ENCODE assay signal across 2 fruit fly cellular contexts in the genomic region with DNA sequence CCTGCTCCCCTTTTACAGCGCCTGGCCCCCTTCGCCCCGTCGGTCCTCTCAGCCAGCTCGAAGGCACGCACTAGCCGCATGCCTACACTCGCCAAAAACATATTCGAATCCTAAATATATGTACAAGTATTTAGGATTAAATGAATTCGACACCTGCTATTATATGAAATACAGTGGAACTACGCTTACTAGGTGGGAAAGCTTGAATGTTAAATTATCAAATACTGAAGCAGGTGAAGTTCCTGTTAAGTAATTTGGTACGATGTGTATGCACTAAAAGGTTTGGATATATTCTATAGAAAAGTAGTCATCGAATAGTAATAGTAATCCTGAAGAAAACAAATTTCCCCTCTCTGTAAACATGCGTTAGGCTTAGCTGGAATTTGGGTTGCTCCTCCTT.
TF ChIP-seq lines count a peak whose summit lies in the region.

No protein-coding gene starts in this region.

TF ChIP-seq in whole organism, embryonic, 481 proteins besides CTCF, POLR2A, EP300 and RAD21 (continued from another document and continues in another):
- peak; percentile 13 for TF ChIP-seq ATbp (GFP tag; optimal IDR thresholded peaks at IDR 0.05; lab: Kevin White, UChicago)
- TF ChIP-seq CG14710 (tag; optimal IDR thresholded peaks at IDR 0.05; lab: Kevin White, UChicago) = peak; percentile 42
- peak; percentile 35; the same call in 1 of the 2 replicates for TF ChIP-seq CG31441 (GFP tag; IDR thresholded peaks at IDR 0.05; lab: Robert Waterston, UW)
- no peak for TF ChIP-seq CG13894 (tag; optimal IDR thresholded peaks at IDR 0.05; lab: Kevin White, UChicago)
- TF ChIP-seq Dbx (GFP tag; IDR thresholded peaks at IDR 0.05; lab: Robert Waterston, UW) = no peak
- no peak for TF ChIP-seq HHEX (GFP tag; optimal IDR thresholded peaks at IDR 0.05; lab: Kevin White, UChicago)
- no peak for TF ChIP-seq sc (optimal IDR thresholded peaks at IDR 0.05; lab: Kevin White, UChicago)
- TF ChIP-seq sc (GFP tag; optimal IDR thresholded peaks at IDR 0.05; lab: Kevin White, UChicago) = peak; percentile 17
- peak; percentile 21 for TF ChIP-seq CG1602 (GFP tag; optimal IDR thresholded peaks at IDR 0.05; lab: Kevin White, UChicago)
- no peak for TF ChIP-seq disco-r (GFP tag; optimal IDR thresholded peaks at IDR 0.05; lab: Kevin White, UChicago)
- TF ChIP-seq Usf (GFP tag; optimal IDR thresholded peaks at IDR 0.05; lab: Kevin White, UChicago) = peak; percentile 2
- TF ChIP-seq Blimp-1 (GFP tag; optimal IDR thresholded peaks at IDR 0.05; lab: Kevin White, UChicago) = peak; percentile 2
- TF ChIP-seq CG6791 (GFP tag; IDR thresholded peaks at IDR 0.05; lab: Robert Waterston, UW; ENCODE audit: partially characterized antibody) = no peak
- TF ChIP-seq CG2712 (tag; optimal IDR thresholded peaks at IDR 0.05; lab: Kevin White, UChicago) = peak; percentile 59
- TF ChIP-seq trem (tag; optimal IDR thresholded peaks at IDR 0.05; lab: Kevin White, UChicago) = peak; percentile 13
- TF ChIP-seq Stat92E (GFP tag; optimal IDR thresholded peaks at IDR 0.05; lab: Kevin White, UChicago) = peak in 1 of 3 experiments; percentile 39
- TF ChIP-seq Deaf1 (tag; optimal IDR thresholded peaks at IDR 0.05; lab: Kevin White, UChicago) = no peak
- no peak for TF ChIP-seq Vsx1 (GFP tag; optimal IDR thresholded peaks at IDR 0.05; lab: Kevin White, UChicago)
- no peak for TF ChIP-seq Scr (GFP tag; IDR thresholded peaks at IDR 0.05; lab: Robert Waterston, UW; ENCODE audit: partially characterized antibody)
- peak; percentile 83 for TF ChIP-seq dmrt11E (tag; optimal IDR thresholded peaks at IDR 0.05; lab: Kevin White, UChicago)
- TF ChIP-seq Poxn (GFP tag; IDR thresholded peaks at IDR 0.05; lab: Robert Waterston, UW) = no peak
- TF ChIP-seq phol (tag; optimal IDR thresholded peaks at IDR 0.05; lab: Kevin White, UChicago) = peak; percentile 54
- TF ChIP-seq CG8281 (tag; optimal IDR thresholded peaks at IDR 0.05; lab: Kevin White, UChicago) = no peak
- TF ChIP-seq CkIIα-i1 (GFP tag; IDR thresholded peaks at IDR 0.05; lab: Robert Waterston, UW) = no peak
- peak; percentile 14 for TF ChIP-seq scrt (GFP tag; optimal IDR thresholded peaks at IDR 0.05; lab: Kevin White, UChicago)
- TF ChIP-seq Atf3 (GFP tag; optimal IDR thresholded peaks at IDR 0.05; lab: Kevin White, UChicago) = no peak
- TF ChIP-seq CG12391 (tag; optimal IDR thresholded peaks at IDR 0.05; lab: Kevin White, UChicago) = peak; percentile 14
- TF ChIP-seq E2f1 (GFP tag; IDR thresholded peaks at IDR 0.05; lab: Robert Waterston, UW) = no peak
- TF ChIP-seq bsh (GFP tag; optimal IDR thresholded peaks at IDR 0.05; lab: Kevin White, UChicago) = peak; percentile 1 to 77
- peak; percentile 45 for TF ChIP-seq CG4424 (GFP tag; optimal IDR thresholded peaks at IDR 0.05; lab: Kevin White, UChicago)
- no peak for TF ChIP-seq CG7357 (GFP tag; IDR thresholded peaks at IDR 0.05; lab: Robert Waterston, UW)
- TF ChIP-seq CG15696 (tag; optimal IDR thresholded peaks at IDR 0.05; lab: Kevin White, UChicago) = peak; percentile 19
- TF ChIP-seq ERR (GFP tag; optimal IDR thresholded peaks at IDR 0.05; lab: Kevin White, UChicago) = no peak
- peak; percentile 45 for TF ChIP-seq CG8359 (GFP tag; optimal IDR thresholded peaks at IDR 0.05; lab: Kevin White, UChicago; ENCODE audit: borderline replicate concordance)
- TF ChIP-seq CG10979 (tag; optimal IDR thresholded peaks at IDR 0.05; lab: Kevin White, UChicago) = peak; percentile 70
- peak; percentile 9 for TF ChIP-seq Mes4 (GFP tag; optimal IDR thresholded peaks at IDR 0.05; lab: Kevin White, UChicago)
- no peak for TF ChIP-seq Neu2 (GFP tag; optimal IDR thresholded peaks at IDR 0.05; lab: Kevin White, UChicago; ENCODE audit: borderline replicate concordance)
- TF ChIP-seq CG33557 (GFP tag; optimal IDR thresholded peaks at IDR 0.05; lab: Kevin White, UChicago) = peak; percentile 23
- no peak for TF ChIP-seq B-H1 (GFP tag; IDR thresholded peaks at IDR 0.05; lab: Robert Waterston, UW)
- no peak for TF ChIP-seq CG11456 (GFP tag; IDR thresholded peaks at IDR 0.05; lab: Robert Waterston, UW)
- no peak for TF ChIP-seq GATAe (GFP tag; conservative IDR thresholded peaks at IDR 0.05; lab: Robert Waterston, UW)
- no peak for TF ChIP-seq amos (GFP tag; IDR thresholded peaks at IDR 0.05; lab: Robert Waterston, UW; ENCODE audit: partially characterized antibody)
- peak; percentile 83 for TF ChIP-seq CG7987 (GFP tag; optimal IDR thresholded peaks at IDR 0.05; lab: Kevin White, UChicago)
- TF ChIP-seq abd-A (tag; optimal IDR thresholded peaks at IDR 0.05; lab: Kevin White, UChicago) = no peak
- no peak for TF ChIP-seq Ets97D (GFP tag; optimal IDR thresholded peaks at IDR 0.05; lab: Kevin White, UChicago)
- TF ChIP-seq Spps (tag; optimal IDR thresholded peaks at IDR 0.05; lab: Kevin White, UChicago) = peak; percentile 5
- no peak for TF ChIP-seq CrebB (tag; optimal IDR thresholded peaks at IDR 0.05; lab: Kevin White, UChicago)
- peak; percentile 57 for TF ChIP-seq CG9727 (GFP tag; optimal IDR thresholded peaks at IDR 0.05; lab: Kevin White, UChicago)
- TF ChIP-seq CG18262 (tag; optimal IDR thresholded peaks at IDR 0.05; lab: Kevin White, UChicago) = peak; percentile 75
- no peak for TF ChIP-seq Hr51 (GFP tag; optimal IDR thresholded peaks at IDR 0.05; lab: Kevin White, UChicago)
- no peak for TF ChIP-seq Hmx (GFP tag; optimal IDR thresholded peaks at IDR 0.05; lab: Kevin White, UChicago)
- TF ChIP-seq Fer1 (GFP tag; optimal IDR thresholded peaks at IDR 0.05; lab: Kevin White, UChicago) = no peak
- peak; percentile 10 for TF ChIP-seq NC2β (GFP tag; optimal IDR thresholded peaks at IDR 0.05; lab: Kevin White, UChicago)
- TF ChIP-seq CG6813 (GFP tag; optimal IDR thresholded peaks at IDR 0.05; lab: Kevin White, UChicago) = no peak
- no peak for TF ChIP-seq eyg (GFP tag; optimal IDR thresholded peaks at IDR 0.05; lab: Kevin White, UChicago)
- peak; percentile 31 for TF ChIP-seq fd96Cb (tag; optimal IDR thresholded peaks at IDR 0.05; lab: Kevin White, UChicago)
- TF ChIP-seq HLH4C (GFP tag; IDR thresholded peaks at IDR 0.05; lab: Robert Waterston, UW; ENCODE audit: partially characterized antibody) = no peak
- TF ChIP-seq CG6254 (GFP tag; optimal IDR thresholded peaks at IDR 0.05; lab: Kevin White, UChicago) = peak; percentile 12
- TF ChIP-seq gfzf (GFP tag; optimal IDR thresholded peaks at IDR 0.05; lab: Kevin White, UChicago) = no peak
- TF ChIP-seq chm (GFP tag; IDR thresholded peaks at IDR 0.05; lab: Robert Waterston, UW) = no peak
- TF ChIP-seq CG2202 (tag; optimal IDR thresholded peaks at IDR 0.05; lab: Kevin White, UChicago) = peak; percentile 25
- TF ChIP-seq chif (GFP tag; optimal IDR thresholded peaks at IDR 0.05; lab: Kevin White, UChicago) = peak in 1 of 2 experiments; percentile 9
- no peak for TF ChIP-seq CG14441 (GFP tag; IDR thresholded peaks at IDR 0.05; lab: Robert Waterston, UW)
- no peak for TF ChIP-seq kah (GFP tag; optimal IDR thresholded peaks at IDR 0.05; lab: Kevin White, UChicago)

TF ChIP-seq in whole organism, prepupa, 60 proteins besides CTCF, POLR2A, EP300 and RAD21 (continued from another document):
- TF ChIP-seq eg (GFP tag; IDR thresholded peaks at IDR 0.05; lab: Robert Waterston, UW) = no peak
- TF ChIP-seq CG10669 (GFP tag; optimal IDR thresholded peaks at IDR 0.05; lab: Kevin White, UChicago) = peak; percentile 15
- peak; percentile 47; the same call in 1 of the 3 replicates for TF ChIP-seq CG8119 (GFP tag; IDR thresholded peaks at IDR 0.05; lab: Robert Waterston, UW)
- peak; percentile 83 for TF ChIP-seq Eip78C (GFP tag; lab: Kevin White, UChicago)
- peak; percentile 33; the same call in 1 of the 3 replicates for TF ChIP-seq CG6163 (GFP tag; IDR thresholded peaks at IDR 0.05; lab: Robert Waterston, UW)
